Fruit fly (Drosophila melanogaster) whole organism, prepupa: Measurements from ENCODE around the gene CG7739.

Experiments
- CG34406 ChIP-seq: fragments of 200-800 bp; sonication (Bioruptor generic); optimal IDR thresholded peaks from 3 replicates; lab custom pipeline; 2016; ENCODE audit warnings: missing biosample characterization, missing genetic modification characterization
- CG6276 ChIP-seq: fragments of 200-800 bp; sonication (Bioruptor generic); optimal IDR thresholded peaks from 2 replicates; lab custom pipeline; 2017; ENCODE audit warnings: missing biosample characterization, mild to moderate bottlenecking, missing genetic modification characterization
- fd85E ChIP-seq: fragments of 200-800 bp; sonication (Bioruptor generic); optimal IDR thresholded peaks from 3 replicates; lab custom pipeline; 2016; ENCODE audit warnings: missing biosample characterization, missing genetic modification characterization

dm6 chr3L:15519492-15519891, 43.4 kb downstream of the CG7739 start, which contains the start of gene mex1:
- TF ChIP-seq CG34406 (GFP tag; lab: Kevin White, UChicago): no peak
- no peak for TF ChIP-seq fd85E (GFP tag; lab: Kevin White, UChicago)
- no peak for TF ChIP-seq CG6276 (GFP tag; lab: Kevin White, UChicago)
